Fruit fly (Drosophila melanogaster) whole organism, embryonic: Measurements from ENCODE around the gene Inx7.

Experiments used
- Abd-B ChIP-seq: fragments of 200-800 bp; sonication (Bioruptor generic); optimal IDR thresholded peaks from 2 replicates; lab custom pipeline; 2018; ENCODE audit warnings: missing biosample characterization, mild to moderate bottlenecking, missing genetic modification characterization, moderate library complexity
- Ada2b ChIP-seq: fragments of 200-800 bp; sonication (Bioruptor generic); IDR thresholded peaks from 2 replicates; pipeline ENCODE4 v1.3.6; 2022; ENCODE audit warnings: missing biosample characterization, missing genetic modification characterization
- Awh ChIP-seq: fragments of 200-800 bp; sonication (Bioruptor generic); IDR thresholded peaks from 2 replicates; pipeline ENCODE4, ENCODE4 v1.3.6; 2022; ENCODE audit warnings: missing biosample characterization, missing genetic modification characterization
- CG11560 ChIP-seq: fragments of 200-800 bp; sonication (Bioruptor generic); IDR thresholded peaks from 3 replicates; pipeline ENCODE4 v1.3.6; 2022; ENCODE audit warnings: missing biosample characterization, missing genetic modification characterization
- CG12104 ChIP-seq: fragments of 200-800 bp; sonication (Bioruptor generic); optimal IDR thresholded peaks from 3 replicates; lab custom pipeline; 2016; ENCODE audit warnings: missing biosample characterization, missing genetic modification characterization
- CG12659 ChIP-seq: fragments of 200-800 bp; sonication (Bioruptor generic); optimal IDR thresholded peaks from 3 replicates; lab custom pipeline; 2017; ENCODE audit warnings: mild to moderate bottlenecking, missing biosample characterization, missing genetic modification reagents, missing genetic modification characterization
- CG12769 ChIP-seq: fragments of 200-800 bp; sonication (Bioruptor generic); optimal IDR thresholded peaks from 2 replicates; lab custom pipeline; 2019; ENCODE audit warnings: missing biosample characterization, mild to moderate bottlenecking, missing genetic modification characterization, moderate library complexity
- CG13296 ChIP-seq: fragments of 200-800 bp; sonication (Bioruptor generic); optimal IDR thresholded peaks from 3 replicates; lab custom pipeline; 2018; ENCODE audit warnings: missing biosample characterization, mild to moderate bottlenecking, missing genetic modification characterization
- CG14050 ChIP-seq: fragments of 200-800 bp; sonication (Bioruptor generic); IDR thresholded peaks from 3 replicates; pipeline ENCODE4 v1.3.6; 2022; ENCODE audit warnings: missing biosample characterization, missing genetic modification characterization
- CG15601 ChIP-seq: fragments of 200-800 bp; sonication (Bioruptor generic); optimal IDR thresholded peaks from 3 replicates; lab custom pipeline; 2019; ENCODE audit warnings: missing biosample characterization, mild to moderate bottlenecking, missing genetic modification characterization, moderate library complexity
- CG17568 ChIP-seq: fragments of 200-800 bp; sonication (Bioruptor generic); optimal IDR thresholded peaks from 2 replicates; lab custom pipeline; 2018; ENCODE audit warnings: missing biosample characterization, mild to moderate bottlenecking, missing genetic modification characterization, moderate library complexity
- CG18011 ChIP-seq: fragments of 200-800 bp; sonication (Bioruptor generic); optimal IDR thresholded peaks from 2 replicates; lab custom pipeline; 2017; ENCODE audit warnings: missing biosample characterization, missing genetic modification characterization, mild to moderate bottlenecking, moderate library complexity, missing genotype
- CG2116 ChIP-seq: fragments of 200-800 bp; sonication (Bioruptor generic); optimal IDR thresholded peaks from 3 replicates; lab custom pipeline; 2018; ENCODE audit warnings: missing biosample characterization, mild to moderate bottlenecking, missing genetic modification characterization
- CG2712 ChIP-seq: fragments of 200-800 bp; optimal IDR thresholded peaks from 3 replicates; lab custom pipeline; 2019; ENCODE audit warnings: missing biosample characterization, mild to moderate bottlenecking, missing genetic modification characterization, moderate library complexity
- CG3065 ChIP-seq: fragments of 200-800 bp; sonication (Bioruptor generic); optimal IDR thresholded peaks from 2 replicates; lab custom pipeline; 2016; ENCODE audit warnings: missing biosample characterization, missing genetic modification characterization
- CG31365 ChIP-seq: fragments of 200-800 bp; sonication (Bioruptor generic); optimal IDR thresholded peaks from 2 replicates; lab custom pipeline; 2018; ENCODE audit warnings: missing biosample characterization, mild to moderate bottlenecking, missing genetic modification characterization
- CG3163 ChIP-seq: fragments of 200-800 bp; sonication (Bioruptor generic); optimal IDR thresholded peaks from 3 replicates; lab custom pipeline; 2016; ENCODE audit warnings: missing biosample characterization, missing genetic modification characterization
- CG32767 ChIP-seq: fragments of 200-800 bp; sonication (Bioruptor generic); IDR thresholded peaks from 2 replicates; pipeline ENCODE4 v1.3.6; 2022; ENCODE audit warnings: missing biosample characterization, missing genetic modification characterization
- CG32772 ChIP-seq: fragments of 200-800 bp; sonication (Bioruptor generic); IDR thresholded peaks from 2 replicates; pipeline ENCODE4 v1.3.6; 2022; ENCODE audit warnings: missing biosample characterization, missing genetic modification characterization
- CG3281 ChIP-seq: fragments of 200-800 bp; sonication (Bioruptor generic); optimal IDR thresholded peaks from 3 replicates; lab custom pipeline; 2017; ENCODE audit warnings: missing biosample characterization, mild to moderate bottlenecking, missing genetic modification characterization
- CG6654 ChIP-seq: fragments of 200-800 bp; sonication (Bioruptor generic); optimal IDR thresholded peaks from 2 replicates; lab custom pipeline; 2017; ENCODE audit warnings: missing biosample characterization, mild to moderate bottlenecking, missing genetic modification characterization
- CG6689 ChIP-seq: fragments of 200-800 bp; sonication (Bioruptor generic); IDR thresholded peaks from 2 replicates; pipeline ENCODE4 v1.3.6; 2022; ENCODE audit warnings: missing biosample characterization, missing genetic modification characterization
- CG7987 ChIP-seq: fragments of 200-800 bp; sonication (Bioruptor generic); optimal IDR thresholded peaks from 2 replicates; lab custom pipeline; 2018; ENCODE audit warnings: missing biosample characterization, mild to moderate bottlenecking, missing genetic modification characterization, moderate library complexity
- CG8388 ChIP-seq: fragments of 200-800 bp; sonication (Bioruptor generic); optimal IDR thresholded peaks from 2 replicates; lab custom pipeline; 2019; ENCODE audit warnings: missing biosample characterization, mild to moderate bottlenecking, missing genetic modification characterization, moderate library complexity
- CG9215 ChIP-seq: fragments of 200-800 bp; sonication (Bioruptor generic); IDR thresholded peaks from 2 replicates; pipeline ENCODE4 v1.3.6; 2022; ENCODE audit warnings: missing biosample characterization, missing genetic modification characterization
- Drgx ChIP-seq: fragments of 200-800 bp; sonication (Bioruptor generic); IDR thresholded peaks from 2 replicates; pipeline ENCODE4 v1.3.6; 2022; ENCODE audit warnings: missing biosample characterization, missing genetic modification characterization
- HHEX ChIP-seq: fragments of 200-800 bp; sonication (Bioruptor generic); optimal IDR thresholded peaks from 3 replicates; lab custom pipeline; 2017; ENCODE audit warnings: missing biosample characterization, mild to moderate bottlenecking, missing genetic modification characterization, missing genetic modification reagents
- HLH4C ChIP-seq: fragments of 200-800 bp; sonication (Bioruptor generic); IDR thresholded peaks from 3 replicates; pipeline ENCODE4 v1.3.6; 2022; ENCODE audit warnings: missing biosample characterization, missing genetic modification characterization; ENCODE audit not compliant: partially characterized antibody
- HLH54F ChIP-seq: fragments of 200-800 bp; sonication (Bioruptor generic); optimal IDR thresholded peaks from 3 replicates; lab custom pipeline; 2016; ENCODE audit warnings: missing biosample characterization, missing genetic modification characterization
- HLHmδ ChIP-seq: fragments of 200-800 bp; sonication (Bioruptor generic); optimal IDR thresholded peaks from 2 replicates; lab custom pipeline; 2018; ENCODE audit warnings: missing biosample characterization, mild to moderate bottlenecking, missing genetic modification characterization, moderate library complexity
- Hand ChIP-seq: fragments of 200-800 bp; sonication (Bioruptor generic); optimal IDR thresholded peaks from 2 replicates; lab custom pipeline; 2017; ENCODE audit warnings: mild to moderate bottlenecking, missing biosample characterization, missing genetic modification reagents, missing genetic modification characterization
- HmgD ChIP-seq: fragments of 200-800 bp; sonication (Bioruptor generic); optimal IDR thresholded peaks from 3 replicates; lab custom pipeline; 2016; ENCODE audit warnings: missing biosample characterization, missing genetic modification characterization
- Hr51 ChIP-seq, 2 experiments: fragments of 200-800 bp; sonication (Bioruptor generic); optimal IDR thresholded peaks; 2 replicates in 1 of 2; 3 replicates in 1 of 2; lab custom pipeline; 2016 to 2018; ENCODE audit warnings: missing biosample characterization in 2 of 2, missing genetic modification characterization in 2 of 2, mild to moderate bottlenecking in 1 of 2, moderate library complexity in 1 of 2
- Nf-YA ChIP-seq: fragments of 200-800 bp; sonication (Bioruptor generic); IDR thresholded peaks from 2 replicates; pipeline ENCODE4 v1.3.6; 2022; ENCODE audit warnings: missing biosample characterization, missing genetic modification characterization
- Sry-β ChIP-seq: fragments of 200-800 bp; sonication (Bioruptor generic); optimal IDR thresholded peaks from 2 replicates; lab custom pipeline; 2018; ENCODE audit warnings: missing biosample characterization, mild to moderate bottlenecking, missing genetic modification characterization, moderate library complexity
- Ssrp ChIP-seq: fragments of 200-800 bp; sonication (Bioruptor generic); optimal IDR thresholded peaks from 2 replicates; lab custom pipeline; 2018; ENCODE audit warnings: missing biosample characterization, mild to moderate bottlenecking, missing genetic modification characterization, moderate library complexity
- Xrp1 ChIP-seq: fragments of 200-800 bp; sonication (Bioruptor generic); IDR thresholded peaks from 2 replicates; pipeline ENCODE4 v1.3.6; 2022; ENCODE audit warnings: missing biosample characterization, missing genetic modification characterization
- caup ChIP-seq: fragments of 200-800 bp; sonication (Bioruptor generic); optimal IDR thresholded peaks from 3 replicates; lab custom pipeline; 2017; ENCODE audit warnings: missing biosample characterization, mild to moderate bottlenecking, missing genetic modification characterization, moderate library complexity; ENCODE audit not compliant: severe bottlenecking
- chinmo ChIP-seq: fragments of 200-800 bp; sonication (Bioruptor generic); IDR thresholded peaks from 4 replicates; pipeline ENCODE4 v1.3.6; 2022; ENCODE audit warnings: missing biosample characterization, missing genetic modification characterization; ENCODE audit not compliant: partially characterized antibody
- corto ChIP-seq: fragments of 200-800 bp; sonication (Bioruptor generic); optimal IDR thresholded peaks from 2 replicates; lab custom pipeline; 2016; ENCODE audit warnings: missing biosample characterization, mild to moderate bottlenecking, missing genetic modification characterization, moderate library complexity
- danr ChIP-seq: fragments of 200-800 bp; sonication (Bioruptor generic); IDR thresholded peaks from 2 replicates; pipeline ENCODE4 v1.3.6; 2022; ENCODE audit warnings: missing biosample characterization, missing genetic modification characterization
- hkb ChIP-seq, 2 experiments: fragments of 200-800 bp in 1 of 2; fragments of >200 bp in 1 of 2; sonication (Bioruptor generic) in 1 of 2; IDR thresholded peaks in 1 of 2; optimal IDR thresholded peaks in 1 of 2; 2 replicates each; pipeline versions ENCODE4 v1.3.6 to Lab custom; 2017 to 2022; ENCODE audit warnings: missing biosample characterization in 1 of 2, missing genetic modification characterization in 1 of 2
- nom ChIP-seq: fragments of 200-800 bp; sonication (Bioruptor generic); optimal IDR thresholded peaks from 2 replicates; lab custom pipeline; 2017; ENCODE audit warnings: missing biosample characterization, missing genetic modification characterization, mild to moderate bottlenecking, moderate library complexity, missing genetic modification reagents
- otp ChIP-seq: fragments of 200-800 bp; sonication (Bioruptor generic); IDR thresholded peaks from 3 replicates; pipeline ENCODE4, ENCODE4 v1.3.6; 2022; ENCODE audit warnings: missing biosample characterization, missing genetic modification characterization
- row ChIP-seq: fragments of 200-800 bp; sonication (Bioruptor generic); IDR thresholded peaks from 3 replicates; pipeline ENCODE4 v1.3.6; 2022; ENCODE audit warnings: missing biosample characterization, missing genetic modification characterization
- run ChIP-seq: fragments of 200-800 bp; sonication (Bioruptor generic); optimal IDR thresholded peaks from 3 replicates; lab custom pipeline; 2018; ENCODE audit warnings: missing biosample characterization, mild to moderate bottlenecking, missing genetic modification characterization
- seq ChIP-seq: fragments of 200-800 bp; sonication (Bioruptor generic); IDR thresholded peaks from 2 replicates; pipeline ENCODE4 v1.3.6; 2022; ENCODE audit warnings: missing biosample characterization, missing genetic modification characterization
- tgo ChIP-seq: fragments of 200-800 bp; sonication (Bioruptor generic); IDR thresholded peaks from 3 replicates; pipeline ENCODE4 v1.3.6; 2022; ENCODE audit warnings: missing biosample characterization, missing genetic modification characterization

The Inx7 gene

DNA sequence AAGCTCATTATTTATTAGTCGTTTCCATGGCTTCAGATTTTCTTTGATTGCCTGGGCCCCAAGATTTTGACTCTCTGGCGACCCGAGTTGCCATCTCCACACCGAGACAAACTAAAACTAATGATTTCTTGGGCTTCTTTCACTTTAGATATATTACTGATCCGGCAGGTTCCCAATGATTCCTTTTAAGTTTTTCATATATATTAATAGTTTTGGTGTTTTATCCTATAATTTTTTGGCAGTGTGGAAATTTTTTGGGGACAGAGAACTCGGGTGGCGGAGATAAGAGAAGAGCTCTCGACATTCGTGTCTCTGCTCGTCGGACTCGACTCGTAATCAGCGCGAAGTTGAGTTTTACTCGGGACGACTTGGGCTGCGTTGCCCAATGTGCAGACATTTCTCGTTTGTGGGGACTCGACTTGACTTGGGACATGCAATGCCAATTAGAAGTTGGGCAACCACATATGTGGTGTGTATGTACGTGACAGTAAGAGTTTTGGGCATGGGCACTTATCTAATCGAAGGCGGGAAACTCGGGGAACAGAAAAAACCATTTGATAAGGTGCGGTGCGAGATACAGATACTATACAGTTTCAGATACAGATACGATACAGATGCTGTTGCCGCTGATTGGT is 7.8 kb upstream of the Inx7 start (continued):
- TF ChIP-seq CG12104 (peak; percentile 18), row (peak; percentile 70), CG32767 (GFP tag; lab: Robert Waterston, UW) (peak; percentile 49; the same call in 1 of the 2 replicates), corto (GFP tag; lab: Kevin White, UChicago) (peak; percentile 31), Abd-B (GFP tag; lab: Kevin White, UChicago) (peak; percentile 8), CG7987 (GFP tag; lab: Kevin White, UChicago) (no peak), CG11560 (no peak), HLHmδ (GFP tag; lab: Kevin White, UChicago) (no peak), CG15601 (tag; lab: Kevin White, UChicago) (no peak), CG12659 (GFP tag; lab: Kevin White, UChicago) (peak; percentile 45), otp (GFP tag; lab: Robert Waterston, UW) (peak; percentile 55; the same call in 1 of the 3 replicates), Ada2b (GFP tag; lab: Robert Waterston, UW) (peak; percentile 30; the same call in 1 of the 2 replicates), CG3163 (GFP tag; lab: Kevin White, UChicago) (no peak), seq (GFP tag; lab: Robert Waterston, UW) (no peak), danr (GFP tag; lab: Robert Waterston, UW) (no peak), caup (GFP tag; lab: Kevin White, UChicago) (peak; percentile 39), CG9215 (peak; percentile 41; the same call in 1 of the 2 replicates), CG32772 (GFP tag; lab: Robert Waterston, UW) (no peak), CG8388 (GFP tag; lab: Kevin White, UChicago) (peak; percentile 33), Hr51 (GFP tag; optimal IDR thresholded peaks at IDR 0.05; lab: Kevin White, UChicago) (peak; percentile 26 to 61), Nf-YA (GFP tag; lab: Robert Waterston, UW) (no peak), run (tag; lab: Kevin White, UChicago) (no peak), CG12769 (peak; percentile 59), hkb (optimal IDR thresholded peaks at IDR 0.05; lab: Kevin White, UChicago) (no peak), hkb (GFP tag; IDR thresholded peaks at IDR 0.05; lab: Robert Waterston, UW) (peak; percentile 38; the same call in 1 of the 2 replicates), CG6689 (GFP tag; lab: Robert Waterston, UW) (peak; percentile 56; the same call in 1 of the 2 replicates), tgo (GFP tag; lab: Robert Waterston, UW) (peak; percentile 69), HmgD (GFP tag; lab: Kevin White, UChicago) (no peak), CG14050 (GFP tag; lab: Robert Waterston, UW) (no peak), HLH54F (GFP tag; lab: Kevin White, UChicago) (peak; percentile 2), CG2712 (tag; lab: Kevin White, UChicago) (peak; percentile 72), CG6654 (GFP tag; lab: Kevin White, UChicago) (no peak), CG13296 (peak; percentile 14), chinmo (GFP tag; lab: Robert Waterston, UW) (peak; percentile 64; the same call in 1 of the 4 replicates), CG3281 (GFP tag; lab: Kevin White, UChicago) (peak; percentile 21), CG2116 (GFP tag; lab: Kevin White, UChicago) (peak; percentile 17), HLH4C (GFP tag; lab: Robert Waterston, UW) (no peak), Ssrp (no peak), Xrp1 (GFP tag; lab: Robert Waterston, UW) (peak; percentile 51), CG31365 (no peak), nom (GFP tag; lab: Kevin White, UChicago) (no peak), Awh (GFP tag; lab: Robert Waterston, UW) (no peak), CG3065 (GFP tag; lab: Kevin White, UChicago) (no peak), Hand (GFP tag; lab: Kevin White, UChicago) (peak; percentile 17), Sry-β (GFP tag; lab: Kevin White, UChicago) (no peak), CG17568 (GFP tag; lab: Kevin White, UChicago) (no peak), HHEX (GFP tag; lab: Kevin White, UChicago) (peak; percentile 12), Drgx (GFP tag; lab: Robert Waterston, UW) (no peak; the same call in 1 of the 2 replicates), CG18011 (no peak)
